Fruit fly (Drosophila melanogaster) whole organism, embryonic: Measurements from ENCODE around the gene CG42240.

Experiments used
- Atf3 ChIP-seq: fragments of 200-800 bp; sonication (Bioruptor generic); optimal IDR thresholded peaks from 3 replicates; lab custom pipeline; 2016; ENCODE audit warnings: missing biosample characterization, missing genetic modification characterization
- Bgb ChIP-seq: fragments of 200-800 bp; sonication (Bioruptor generic); IDR thresholded peaks from 2 replicates; pipeline ENCODE4 v1.3.6; 2022; ENCODE audit warnings: missing biosample characterization, missing genetic modification characterization; ENCODE audit not compliant: partially characterized antibody
- CG11456 ChIP-seq: fragments of 200-800 bp; sonication (Bioruptor generic); IDR thresholded peaks from 3 replicates; pipeline ENCODE4 v1.3.6; 2022; ENCODE audit warnings: missing biosample characterization, missing genetic modification characterization
- CG11504 ChIP-seq: fragments of 200-800 bp; sonication (Bioruptor generic); optimal IDR thresholded peaks from 3 replicates; lab custom pipeline; 2019; ENCODE audit warnings: missing biosample characterization, mild to moderate bottlenecking, missing genetic modification characterization, moderate library complexity
- CG13123 ChIP-seq: fragments of 200-800 bp; sonication (Bioruptor generic); optimal IDR thresholded peaks from 2 replicates; lab custom pipeline; 2016; ENCODE audit warnings: missing biosample characterization, missing genetic modification characterization
- CG13296 ChIP-seq: fragments of 200-800 bp; sonication (Bioruptor generic); optimal IDR thresholded peaks from 3 replicates; lab custom pipeline; 2018; ENCODE audit warnings: missing biosample characterization, mild to moderate bottlenecking, missing genetic modification characterization
- CG15011 ChIP-seq: fragments of 200-800 bp; sonication (Bioruptor generic); optimal IDR thresholded peaks from 3 replicates; lab custom pipeline; 2018; ENCODE audit warnings: missing biosample characterization, mild to moderate bottlenecking, missing genetic modification characterization
- CG15696 ChIP-seq: fragments of 200-800 bp; sonication (Bioruptor generic); optimal IDR thresholded peaks from 2 replicates; lab custom pipeline; 2019; ENCODE audit warnings: missing biosample characterization, mild to moderate bottlenecking, missing genetic modification characterization, moderate library complexity
- CG16815 ChIP-seq: fragments of 200-800 bp; sonication (Bioruptor generic); optimal IDR thresholded peaks from 3 replicates; lab custom pipeline; 2017; ENCODE audit warnings: missing biosample characterization, mild to moderate bottlenecking, missing genetic modification characterization
- CG17802 ChIP-seq: fragments of 200-800 bp; sonication (Bioruptor generic); optimal IDR thresholded peaks from 2 replicates; lab custom pipeline; 2018; ENCODE audit warnings: missing biosample characterization, mild to moderate bottlenecking, missing genetic modification characterization, moderate library complexity
- CG17912 ChIP-seq: fragments of 200-800 bp; sonication (Bioruptor generic); optimal IDR thresholded peaks from 2 replicates; lab custom pipeline; 2018; ENCODE audit warnings: missing biosample characterization, mild to moderate bottlenecking, missing genetic modification characterization
- CG18764 ChIP-seq: fragments of 200-800 bp; sonication (Bioruptor generic); optimal IDR thresholded peaks from 3 replicates; lab custom pipeline; 2016; ENCODE audit warnings: missing biosample characterization, missing genetic modification characterization
- CG2120 ChIP-seq: fragments of 200-800 bp; sonication (Bioruptor generic); optimal IDR thresholded peaks from 3 replicates; lab custom pipeline; 2016; ENCODE audit warnings: missing biosample characterization, missing genetic modification characterization
- CG2678 ChIP-seq: fragments of 200-800 bp; sonication (Bioruptor generic); optimal IDR thresholded peaks from 3 replicates; lab custom pipeline; 2019; ENCODE audit warnings: missing biosample characterization, mild to moderate bottlenecking, missing genetic modification characterization, moderate library complexity
- CG34224 ChIP-seq: fragments of 200-800 bp; sonication (Bioruptor generic); IDR thresholded peaks from 3 replicates; pipeline ENCODE4 v1.3.6; 2022; ENCODE audit warnings: missing biosample characterization, missing genetic modification characterization; ENCODE audit not compliant: partially characterized antibody
- CG4854 ChIP-seq: fragments of 200-800 bp; sonication (Bioruptor generic); optimal IDR thresholded peaks from 2 replicates; lab custom pipeline; 2016; ENCODE audit warnings: missing biosample characterization, missing genetic modification characterization, inconsistent platforms
- CG6765 ChIP-seq: fragments of 200-800 bp; sonication (Bioruptor generic); optimal IDR thresholded peaks from 3 replicates; lab custom pipeline; 2017; ENCODE audit warnings: missing biosample characterization, mild to moderate bottlenecking, missing genetic modification characterization
- CG7928 ChIP-seq: fragments of 200-800 bp; sonication (Bioruptor generic); optimal IDR thresholded peaks from 2 replicates; lab custom pipeline; 2017; ENCODE audit warnings: missing biosample characterization, mild to moderate bottlenecking, missing genetic modification characterization
- CG8281 ChIP-seq: fragments of 200-800 bp; sonication (Bioruptor generic); optimal IDR thresholded peaks from 2 replicates; lab custom pipeline; 2018; ENCODE audit warnings: missing biosample characterization, mild to moderate bottlenecking, missing genetic modification characterization, moderate library complexity
- CG9437 ChIP-seq: fragments of 200-800 bp; sonication (Bioruptor generic); optimal IDR thresholded peaks from 2 replicates; lab custom pipeline; 2018; ENCODE audit warnings: missing biosample characterization, mild to moderate bottlenecking, missing genetic modification characterization
- CrebB ChIP-seq: fragments of 200-800 bp; sonication (Bioruptor generic); optimal IDR thresholded peaks from 3 replicates; lab custom pipeline; 2018; ENCODE audit warnings: missing biosample characterization, mild to moderate bottlenecking, missing genetic modification characterization
- Dek ChIP-seq: fragments of 200-800 bp; sonication (Bioruptor generic); optimal IDR thresholded peaks from 3 replicates; lab custom pipeline; 2019; ENCODE audit warnings: missing biosample characterization, mild to moderate bottlenecking, missing genetic modification characterization, moderate library complexity
- E2f2 ChIP-seq: fragments of 200-800 bp; sonication (Bioruptor generic); IDR thresholded peaks from 2 replicates; pipeline ENCODE4 v1.3.6; 2022; ENCODE audit warnings: missing biosample characterization, missing genetic modification characterization
- Eip74EF ChIP-seq, 2 experiments: fragments of 200-800 bp in 1 of 2; fragments of >200 bp in 1 of 2; sonication (Bioruptor generic) in 1 of 2; optimal IDR thresholded peaks; 2 replicates each; lab custom pipeline; 2017 to 2019; ENCODE audit warnings: missing biosample characterization in 2 of 2, missing genetic modification characterization in 2 of 2, mild to moderate bottlenecking in 1 of 2, moderate library complexity in 1 of 2
- H2.0 ChIP-seq: fragments of 200-800 bp; sonication (Bioruptor generic); IDR thresholded peaks from 2 replicates; pipeline ENCODE4 v1.3.6; 2022; ENCODE audit warnings: missing biosample characterization, missing genetic modification characterization
- Mrtf ChIP-seq: fragments of 200-800 bp; sonication (Bioruptor generic); IDR thresholded peaks from 3 replicates; pipeline ENCODE4 v1.3.6; 2022; ENCODE audit warnings: missing biosample characterization, missing genetic modification characterization
- Side ChIP-seq: fragments of 200-800 bp; sonication (Bioruptor generic); optimal IDR thresholded peaks from 2 replicates; lab custom pipeline; 2016; ENCODE audit warnings: missing biosample characterization, missing genetic modification characterization
- Sry-β ChIP-seq: fragments of 200-800 bp; sonication (Bioruptor generic); optimal IDR thresholded peaks from 2 replicates; lab custom pipeline; 2018; ENCODE audit warnings: missing biosample characterization, mild to moderate bottlenecking, missing genetic modification characterization, moderate library complexity
- Stat92E ChIP-seq, 3 experiments: fragments of >200 bp in 2 of 3; fragments of 200-800 bp in 1 of 3; sonication (Bioruptor generic) in 1 of 3; optimal IDR thresholded peaks; 2 replicates each; lab custom pipeline; 2017 to 2019; ENCODE audit warnings: missing biosample characterization in 3 of 3, missing genetic modification characterization in 3 of 3, mild to moderate bottlenecking in 1 of 3, moderate library complexity in 1 of 3
- ab ChIP-seq: fragments of 200-800 bp; sonication (Bioruptor generic); optimal IDR thresholded peaks from 2 replicates; lab custom pipeline; 2016; ENCODE audit warnings: missing biosample characterization, missing genetic modification characterization
- ara ChIP-seq: fragments of 200-800 bp; sonication (Bioruptor generic); IDR thresholded peaks from 2 replicates; pipeline ENCODE4 v1.3.6; 2022; ENCODE audit warnings: missing biosample characterization, missing genetic modification characterization
- ato ChIP-seq: fragments of 200-800 bp; sonication (Bioruptor generic); IDR thresholded peaks from 2 replicates; pipeline ENCODE4 v1.3.6; 2022; ENCODE audit warnings: missing biosample characterization, missing genetic modification characterization; ENCODE audit not compliant: partially characterized antibody
- bab2 ChIP-seq: fragments of 200-800 bp; sonication (Bioruptor generic); optimal IDR thresholded peaks from 2 replicates; lab custom pipeline; 2016; ENCODE audit warnings: missing biosample characterization, missing genetic modification characterization
- chif ChIP-seq, 2 experiments: fragments of 200-800 bp; sonication (Bioruptor generic); optimal IDR thresholded peaks; 3 replicates each; lab custom pipeline; 2016; ENCODE audit warnings: missing biosample characterization in 2 of 2, missing genetic modification characterization in 2 of 2
- da ChIP-seq: fragments of 200-800 bp; sonication (Bioruptor generic); optimal IDR thresholded peaks from 2 replicates; lab custom pipeline; 2016; ENCODE audit warnings: missing biosample characterization, missing genetic modification characterization
- dmrt99B ChIP-seq: fragments of 200-800 bp; sonication (Bioruptor generic); optimal IDR thresholded peaks from 2 replicates; lab custom pipeline; 2018; ENCODE audit warnings: missing biosample characterization, mild to moderate bottlenecking, missing genetic modification characterization, moderate library complexity
- ftz-f1 ChIP-seq: fragments of 200-800 bp; sonication (Bioruptor generic); optimal IDR thresholded peaks from 2 replicates; lab custom pipeline; 2016; ENCODE audit warnings: missing biosample characterization, missing genetic modification characterization
- ham ChIP-seq: fragments of 200-800 bp; sonication (Bioruptor generic); IDR thresholded peaks from 2 replicates; pipeline ENCODE4 v1.3.6; 2022; ENCODE audit warnings: missing biosample characterization, missing genetic modification characterization
- ind ChIP-seq: fragments of 200-800 bp; sonication (Bioruptor generic); optimal IDR thresholded peaks from 3 replicates; lab custom pipeline; 2016; ENCODE audit warnings: missing biosample characterization, missing genetic modification characterization
- jigr1 ChIP-seq: fragments of 200-800 bp; sonication (Bioruptor generic); IDR thresholded peaks from 3 replicates; pipeline ENCODE4 v1.3.6; 2022; ENCODE audit warnings: missing biosample characterization, missing genetic modification characterization
- lov ChIP-seq, 2 experiments: fragments of 200-800 bp in 1 of 2; fragments of >200 bp in 1 of 2; sonication (Bioruptor generic) in 1 of 2; IDR thresholded peaks in 1 of 2; optimal IDR thresholded peaks in 1 of 2; 2 replicates in 1 of 2; 3 replicates in 1 of 2; pipeline versions ENCODE4 v1.3.6 to Lab custom; 2017 to 2022; ENCODE audit warnings: missing biosample characterization in 1 of 2, missing genetic modification characterization in 1 of 2
- otp ChIP-seq: fragments of 200-800 bp; sonication (Bioruptor generic); IDR thresholded peaks from 3 replicates; pipeline ENCODE4, ENCODE4 v1.3.6; 2022; ENCODE audit warnings: missing biosample characterization, missing genetic modification characterization
- pros ChIP-seq: fragments of 200-800 bp; sonication (Bioruptor generic); optimal IDR thresholded peaks from 3 replicates; lab custom pipeline; 2019; ENCODE audit warnings: missing biosample characterization, mild to moderate bottlenecking, missing genetic modification characterization, moderate library complexity
- run ChIP-seq: fragments of 200-800 bp; sonication (Bioruptor generic); optimal IDR thresholded peaks from 3 replicates; lab custom pipeline; 2018; ENCODE audit warnings: missing biosample characterization, mild to moderate bottlenecking, missing genetic modification characterization
- sisA ChIP-seq: fragments of 200-800 bp; sonication (Bioruptor generic); IDR thresholded peaks from 2 replicates; pipeline ENCODE4 v1.3.6; 2022; ENCODE audit warnings: missing biosample characterization, missing genetic modification characterization
- sqz ChIP-seq: fragments of 200-800 bp; sonication (Bioruptor generic); optimal IDR thresholded peaks from 3 replicates; lab custom pipeline; 2018; ENCODE audit warnings: missing biosample characterization, mild to moderate bottlenecking, missing genetic modification characterization
- ttk ChIP-seq: fragments of 200-800 bp; sonication (Bioruptor generic); IDR thresholded peaks from 2 replicates; pipeline ENCODE4 v2.1.2; 2022; ENCODE audit warnings: missing biosample characterization, missing genetic modification characterization
- vfl ChIP-seq: fragments of 200-800 bp; sonication (Bioruptor generic); optimal IDR thresholded peaks from 2 replicates; lab custom pipeline; 2016; ENCODE audit warnings: missing biosample characterization, missing genetic modification characterization

Gene CG42240

dm6 chrX:6330369-6330949 is at the start of gene CG42240 (continued):
- TF ChIP-seq ftz-f1 (GFP tag; lab: Kevin White, UChicago) (peak; percentile 11), otp (GFP tag; lab: Robert Waterston, UW) (no peak; the same call in 2 of the 3 replicates), da (GFP tag; lab: Kevin White, UChicago) (no peak), CG6765 (GFP tag; lab: Kevin White, UChicago) (peak; percentile 85), ham (GFP tag; lab: Robert Waterston, UW) (no peak), vfl (GFP tag; lab: Kevin White, UChicago) (no peak), jigr1 (GFP tag; lab: Robert Waterston, UW) (peak; percentile 67; the same call in 2 of the 3 replicates), CG34224 (GFP tag; lab: Robert Waterston, UW) (no peak), run (peak; percentile 84), CG8281 (tag; lab: Kevin White, UChicago) (peak; percentile 76), chif (GFP tag; optimal IDR thresholded peaks at IDR 0.05; lab: Kevin White, UChicago) (peak; percentile 80 to 87), sqz (GFP tag; lab: Kevin White, UChicago) (peak; percentile 87), Mrtf (GFP tag; lab: Robert Waterston, UW) (no peak; the same call in 2 of the 3 replicates), ttk (GFP tag; lab: Robert Waterston, UW) (peak; percentile 77), CG4854 (GFP tag; lab: Kevin White, UChicago) (peak; percentile 79), CG2120 (GFP tag; lab: Kevin White, UChicago) (peak; percentile 88), CG15696 (tag; lab: Kevin White, UChicago) (peak; percentile 71), bab2 (GFP tag; lab: Kevin White, UChicago) (peak; percentile 77), Stat92E (GFP tag; optimal IDR thresholded peaks at IDR 0.05; lab: Kevin White, UChicago) (peak in 1 of 3 experiments; percentile 69), CG11456 (GFP tag; lab: Robert Waterston, UW) (0 out of 3 replicates have a peak, but pooled peaks have one; percentile 58), CG15011 (peak; percentile 88), sisA (peak; percentile 79), ab (no peak), ara (peak; percentile 54; the same call in 1 of the 2 replicates), pros (GFP tag; lab: Kevin White, UChicago) (no peak), CG18764 (peak; percentile 85), CG7928 (peak; percentile 16), H2.0 (peak; percentile 60), CG17802 (tag; lab: Kevin White, UChicago) (peak; percentile 48), Dek (tag; lab: Kevin White, UChicago) (peak; percentile 83), lov (optimal IDR thresholded peaks at IDR 0.05; lab: Kevin White, UChicago) (no peak), lov (GFP tag; IDR thresholded peaks at IDR 0.05; lab: Robert Waterston, UW) (no peak), Sry-β (GFP tag; lab: Kevin White, UChicago) (peak; percentile 40), CG9437 (GFP tag; lab: Kevin White, UChicago) (peak; percentile 93), CrebB (peak; percentile 80), E2f2 (GFP tag; lab: Robert Waterston, UW) (peak; percentile 59; the same call in 1 of the 2 replicates), CG17912 (no peak), Bgb (no peak; the same call in 1 of the 2 replicates), CG16815 (GFP tag; lab: Kevin White, UChicago) (peak; percentile 70), ato (GFP tag; lab: Robert Waterston, UW) (no peak), CG13123 (GFP tag; lab: Kevin White, UChicago) (peak; percentile 55), Eip74EF (GFP tag; optimal IDR thresholded peaks at IDR 0.05; lab: Kevin White, UChicago) (peak in 1 of 2 experiments; percentile 95), Atf3 (GFP tag; lab: Kevin White, UChicago) (peak; percentile 67), CG11504 (tag; lab: Kevin White, UChicago) (peak; percentile 94), Side (GFP tag; lab: Kevin White, UChicago) (peak; percentile 63), CG2678 (peak; percentile 96), CG13296 (GFP tag; lab: Kevin White, UChicago) (peak; percentile 92), dmrt99B (tag; lab: Kevin White, UChicago) (peak; percentile 96), ind (GFP tag; lab: Kevin White, UChicago) (peak; percentile 89)
